Fruit fly (Drosophila melanogaster) whole organism, embryonic: ENCODE data around the gene dbf.

Experiments
- CG10147 ChIP-seq: fragments of 200-800 bp; sonication (Bioruptor generic); optimal IDR thresholded peaks from 2 replicates; lab custom pipeline; 2019; ENCODE audit warnings: missing biosample characterization, mild to moderate bottlenecking, missing genetic modification characterization, moderate library complexity
- CG10321 ChIP-seq: fragments of 200-800 bp; sonication (Bioruptor generic); IDR thresholded peaks from 2 replicates; pipeline ENCODE4 v1.3.6; 2022; ENCODE audit warnings: missing biosample characterization, missing genetic modification characterization
- CG10654 ChIP-seq: fragments of 200-800 bp; sonication (Bioruptor generic); optimal IDR thresholded peaks from 2 replicates; lab custom pipeline; 2016; ENCODE audit warnings: missing biosample characterization, missing genetic modification characterization
- CG12299 ChIP-seq: fragments of 200-800 bp; sonication (Bioruptor generic); optimal IDR thresholded peaks from 2 replicates; lab custom pipeline; 2018; ENCODE audit warnings: missing biosample characterization, mild to moderate bottlenecking, missing genetic modification characterization
- CG14050 ChIP-seq: fragments of 200-800 bp; sonication (Bioruptor generic); IDR thresholded peaks from 3 replicates; pipeline ENCODE4 v1.3.6; 2022; ENCODE audit warnings: missing biosample characterization, missing genetic modification characterization
- CG17359 ChIP-seq: fragments of 200-800 bp; sonication (Bioruptor generic); optimal IDR thresholded peaks from 3 replicates; lab custom pipeline; 2018; ENCODE audit warnings: missing biosample characterization, mild to moderate bottlenecking, missing genetic modification characterization, moderate library complexity
- CG17829 ChIP-seq: fragments of 200-800 bp; optimal IDR thresholded peaks from 2 replicates; lab custom pipeline; 2019; ENCODE audit warnings: missing biosample characterization, mild to moderate bottlenecking, missing genetic modification characterization, moderate library complexity
- CG17912 ChIP-seq: fragments of 200-800 bp; sonication (Bioruptor generic); optimal IDR thresholded peaks from 2 replicates; lab custom pipeline; 2018; ENCODE audit warnings: missing biosample characterization, mild to moderate bottlenecking, missing genetic modification characterization
- CG18764 ChIP-seq: fragments of 200-800 bp; sonication (Bioruptor generic); optimal IDR thresholded peaks from 3 replicates; lab custom pipeline; 2016; ENCODE audit warnings: missing biosample characterization, missing genetic modification characterization
- CG32767 ChIP-seq: fragments of 200-800 bp; sonication (Bioruptor generic); IDR thresholded peaks from 2 replicates; pipeline ENCODE4 v1.3.6; 2022; ENCODE audit warnings: missing biosample characterization, missing genetic modification characterization
- CG3407 ChIP-seq: fragments of 200-800 bp; sonication (Bioruptor generic); optimal IDR thresholded peaks from 2 replicates; lab custom pipeline; 2018; ENCODE audit warnings: missing biosample characterization, mild to moderate bottlenecking, missing genetic modification characterization
- CG4282 ChIP-seq: fragments of 200-800 bp; sonication (Bioruptor generic); optimal IDR thresholded peaks from 2 replicates; lab custom pipeline; 2016; ENCODE audit warnings: missing biosample characterization, missing genetic modification characterization
- CG5180 ChIP-seq: fragments of 200-800 bp; sonication (Bioruptor generic); optimal IDR thresholded peaks from 3 replicates; lab custom pipeline; 2017; ENCODE audit warnings: missing biosample characterization, missing genetic modification characterization, mild to moderate bottlenecking, moderate library complexity, missing genetic modification reagents
- CG5245 ChIP-seq: fragments of 200-800 bp; sonication (Bioruptor generic); optimal IDR thresholded peaks from 3 replicates; lab custom pipeline; 2016; ENCODE audit warnings: missing biosample characterization, missing genetic modification characterization
- CG6689 ChIP-seq: fragments of 200-800 bp; sonication (Bioruptor generic); IDR thresholded peaks from 2 replicates; pipeline ENCODE4 v1.3.6; 2022; ENCODE audit warnings: missing biosample characterization, missing genetic modification characterization
- CG7372 ChIP-seq: fragments of 200-800 bp; sonication (Bioruptor generic); IDR thresholded peaks from 2 replicates; pipeline ENCODE4 v1.3.6; 2022; ENCODE audit warnings: missing biosample characterization, missing genetic modification characterization
- CG8089 ChIP-seq: fragments of 200-800 bp; sonication (Bioruptor generic); optimal IDR thresholded peaks from 3 replicates; lab custom pipeline; 2016; ENCODE audit warnings: missing biosample characterization, missing genetic modification characterization
- CoRest ChIP-seq: fragments of 200-800 bp; sonication (Bioruptor generic); optimal IDR thresholded peaks from 3 replicates; lab custom pipeline; 2018; ENCODE audit warnings: missing biosample characterization, mild to moderate bottlenecking, missing genetic modification characterization, moderate library complexity
- D19A ChIP-seq: fragments of 200-800 bp; optimal IDR thresholded peaks from 3 replicates; lab custom pipeline; 2019; ENCODE audit warnings: missing biosample characterization, mild to moderate bottlenecking, missing genetic modification characterization, moderate library complexity
- E2f1 ChIP-seq: fragments of 200-800 bp; sonication (Bioruptor generic); IDR thresholded peaks from 2 replicates; pipeline ENCODE4 v1.3.6; 2022; ENCODE audit warnings: missing biosample characterization, missing genetic modification characterization
- Fer3 ChIP-seq: fragments of 200-800 bp; sonication (Bioruptor generic); optimal IDR thresholded peaks from 2 replicates; lab custom pipeline; 2018; ENCODE audit warnings: missing biosample characterization, mild to moderate bottlenecking, missing genetic modification characterization, moderate library complexity
- Nf-YA ChIP-seq: fragments of 200-800 bp; sonication (Bioruptor generic); IDR thresholded peaks from 2 replicates; pipeline ENCODE4 v1.3.6; 2022; ENCODE audit warnings: missing biosample characterization, missing genetic modification characterization
- Rfx ChIP-seq: fragments of 200-800 bp; sonication (Bioruptor generic); IDR thresholded peaks from 2 replicates; pipeline ENCODE4 v1.3.6; 2022; ENCODE audit warnings: missing biosample characterization, missing genetic modification characterization
- Sox100B ChIP-seq: fragments of 200-800 bp; sonication (Bioruptor generic); optimal IDR thresholded peaks from 3 replicates; lab custom pipeline; 2018; ENCODE audit warnings: missing biosample characterization, mild to moderate bottlenecking, missing genetic modification characterization
- Sry-δ ChIP-seq: fragments of 200-800 bp; sonication (Bioruptor generic); optimal IDR thresholded peaks from 2 replicates; lab custom pipeline; 2016; ENCODE audit warnings: missing biosample characterization, missing genetic modification characterization
- bab2 ChIP-seq: fragments of 200-800 bp; sonication (Bioruptor generic); optimal IDR thresholded peaks from 2 replicates; lab custom pipeline; 2016; ENCODE audit warnings: missing biosample characterization, missing genetic modification characterization
- caup ChIP-seq: fragments of 200-800 bp; sonication (Bioruptor generic); optimal IDR thresholded peaks from 3 replicates; lab custom pipeline; 2017; ENCODE audit warnings: missing biosample characterization, mild to moderate bottlenecking, missing genetic modification characterization, moderate library complexity; ENCODE audit not compliant: severe bottlenecking
- cg ChIP-seq: fragments of 200-800 bp; sonication (Bioruptor generic); optimal IDR thresholded peaks from 3 replicates; lab custom pipeline; 2019; ENCODE audit warnings: missing biosample characterization, mild to moderate bottlenecking, missing genetic modification characterization, moderate library complexity
- dan ChIP-seq: fragments of 200-800 bp; sonication (Bioruptor generic); IDR thresholded peaks from 2 replicates; pipeline ENCODE4 v1.3.6; 2022; ENCODE audit warnings: missing biosample characterization, missing genetic modification characterization
- disco-r ChIP-seq: fragments of 200-800 bp; sonication (Bioruptor generic); optimal IDR thresholded peaks from 2 replicates; lab custom pipeline; 2016; ENCODE audit warnings: missing biosample characterization, missing genetic modification characterization
- dm ChIP-seq: fragments of 200-800 bp; sonication (Bioruptor generic); optimal IDR thresholded peaks from 3 replicates; lab custom pipeline; 2016; ENCODE audit warnings: missing biosample characterization, missing genetic modification characterization
- dmrt11E ChIP-seq: fragments of 200-800 bp; sonication (Bioruptor generic); optimal IDR thresholded peaks from 3 replicates; lab custom pipeline; 2018; ENCODE audit warnings: missing biosample characterization, mild to moderate bottlenecking, missing genetic modification characterization, moderate library complexity
- ewg ChIP-seq: fragments of 200-800 bp; sonication (Bioruptor generic); optimal IDR thresholded peaks from 3 replicates; lab custom pipeline; 2017; ENCODE audit warnings: mild to moderate bottlenecking, missing biosample characterization, missing genetic modification reagents, missing genetic modification characterization
- gt ChIP-seq: fragments of 200-800 bp; sonication (Bioruptor generic); IDR thresholded peaks from 2 replicates; pipeline ENCODE4 v1.3.6; 2022; ENCODE audit warnings: missing biosample characterization, missing genetic modification characterization
- hb ChIP-seq: fragments of 200-800 bp; sonication (Bioruptor generic); IDR thresholded peaks from 3 replicates; pipeline ENCODE4 v1.3.6; 2022; ENCODE audit warnings: missing biosample characterization, missing genetic modification characterization; ENCODE audit not compliant: partially characterized antibody
- knrl ChIP-seq: fragments of 200-800 bp; sonication (Bioruptor generic); IDR thresholded peaks from 3 replicates; pipeline ENCODE4 v1.3.6; 2022; ENCODE audit warnings: missing biosample characterization, missing genetic modification characterization; ENCODE audit not compliant: partially characterized antibody
- lilli ChIP-seq: fragments of 200-800 bp; sonication (Bioruptor generic); optimal IDR thresholded peaks from 3 replicates; lab custom pipeline; 2016; ENCODE audit warnings: missing biosample characterization, missing genetic modification characterization
- nmo ChIP-seq: fragments of 200-800 bp; sonication (Bioruptor generic); optimal IDR thresholded peaks from 2 replicates; lab custom pipeline; 2018; ENCODE audit warnings: missing biosample characterization, mild to moderate bottlenecking, missing genetic modification characterization, moderate library complexity
- nom ChIP-seq: fragments of 200-800 bp; sonication (Bioruptor generic); optimal IDR thresholded peaks from 2 replicates; lab custom pipeline; 2017; ENCODE audit warnings: missing biosample characterization, missing genetic modification characterization, mild to moderate bottlenecking, moderate library complexity, missing genetic modification reagents
- oc ChIP-seq: fragments of 200-800 bp; sonication (Bioruptor generic); optimal IDR thresholded peaks from 2 replicates; lab custom pipeline; 2018; ENCODE audit warnings: missing biosample characterization, mild to moderate bottlenecking, missing genetic modification characterization, moderate library complexity
- pan ChIP-seq, 4 experiments: fragments of >200 bp in 3 of 4; fragments of 200-800 bp in 1 of 4; sonication (Bioruptor generic) in 1 of 4; optimal IDR thresholded peaks in 3 of 4; IDR thresholded peaks in 1 of 4; 2 replicates each; pipeline versions ENCODE4 v1.3.6 to Lab custom; 2017 to 2022; ENCODE audit warnings: missing biosample characterization in 2 of 4, missing genetic modification characterization in 2 of 4, mixed read lengths in 1 of 4
- ro ChIP-seq: fragments of 200-800 bp; sonication (Bioruptor generic); IDR thresholded peaks from 2 replicates; pipeline ENCODE4 v1.3.6; 2022; ENCODE audit warnings: missing biosample characterization, missing genetic modification characterization
- row ChIP-seq: fragments of 200-800 bp; sonication (Bioruptor generic); IDR thresholded peaks from 3 replicates; pipeline ENCODE4 v1.3.6; 2022; ENCODE audit warnings: missing biosample characterization, missing genetic modification characterization
- salm ChIP-seq: fragments of 200-800 bp; sonication (Bioruptor generic); optimal IDR thresholded peaks from 2 replicates; lab custom pipeline; 2018; ENCODE audit warnings: missing biosample characterization, mild to moderate bottlenecking, missing genetic modification characterization
- scrt ChIP-seq: fragments of 200-800 bp; sonication (Bioruptor generic); optimal IDR thresholded peaks from 2 replicates; lab custom pipeline; 2018; ENCODE audit warnings: missing biosample characterization, mild to moderate bottlenecking, missing genetic modification characterization, moderate library complexity
- sima ChIP-seq: fragments of 200-800 bp; sonication (Bioruptor generic); optimal IDR thresholded peaks from 2 replicates; lab custom pipeline; 2016; ENCODE audit warnings: missing biosample characterization, missing genetic modification characterization
- slou ChIP-seq: fragments of 200-800 bp; sonication (Bioruptor generic); optimal IDR thresholded peaks from 3 replicates; lab custom pipeline; 2016; ENCODE audit warnings: missing biosample characterization, missing genetic modification characterization
- sug ChIP-seq: fragments of 200-800 bp; optimal IDR thresholded peaks from 2 replicates; lab custom pipeline; 2019; ENCODE audit warnings: missing biosample characterization, mild to moderate bottlenecking, missing genetic modification characterization, moderate library complexity
- toy ChIP-seq: fragments of 200-800 bp; sonication (Bioruptor generic); IDR thresholded peaks from 2 replicates; pipeline ENCODE4 v1.3.6; 2022; ENCODE audit warnings: missing biosample characterization, missing genetic modification characterization
- zfh1 ChIP-seq: fragments of 200-800 bp; sonication (Bioruptor generic); IDR thresholded peaks from 3 replicates; pipeline ENCODE4 v1.3.6; 2022; ENCODE audit warnings: missing biosample characterization, missing genetic modification characterization

Gene dbf

DNA sequence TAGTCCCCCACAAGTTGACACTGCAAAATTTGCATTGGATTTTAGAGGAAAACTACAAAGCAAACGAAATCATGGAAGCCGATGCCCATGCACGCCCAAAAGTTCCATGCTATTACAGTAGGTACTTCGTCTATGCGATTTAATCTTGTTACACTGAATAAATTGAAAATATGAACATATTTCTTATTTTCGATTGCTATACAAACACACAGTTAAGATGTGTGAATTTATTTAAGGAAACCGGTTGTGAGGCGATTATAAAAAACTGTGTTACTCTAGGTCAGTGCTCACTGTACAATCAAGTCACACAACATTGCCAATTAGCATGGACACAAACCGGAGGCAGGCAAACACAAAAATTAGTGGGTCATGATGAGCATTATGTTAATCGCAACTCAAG lies 14.2 kb downstream of the dbf start (continued):
- peak; percentile 75 for TF ChIP-seq ro (GFP tag; lab: Robert Waterston, UW)
- TF ChIP-seq CG5245 (GFP tag; lab: Kevin White, UChicago), result peak; percentile 64
- peak; percentile 57 for TF ChIP-seq oc (tag; lab: Kevin White, UChicago)
- peak; percentile 68 for TF ChIP-seq caup (GFP tag; lab: Kevin White, UChicago)
- peak; percentile 85 for TF ChIP-seq lilli (GFP tag; lab: Kevin White, UChicago)
- peak; percentile 87 for TF ChIP-seq Rfx (GFP tag; lab: Robert Waterston, UW)
- peak; percentile 61 for TF ChIP-seq slou
- TF ChIP-seq CG32767 (GFP tag; lab: Robert Waterston, UW), result peak; percentile 83
- TF ChIP-seq bab2 (GFP tag; lab: Kevin White, UChicago), result peak; percentile 72
- TF ChIP-seq CG14050 (GFP tag; lab: Robert Waterston, UW), result peak; percentile 87
- peak; percentile 85 for TF ChIP-seq CG6689
- TF ChIP-seq disco-r (GFP tag; lab: Kevin White, UChicago), result peak; percentile 77
- TF ChIP-seq CG10654 (GFP tag; lab: Kevin White, UChicago), result peak; percentile 68
- TF ChIP-seq CG17912 (GFP tag; lab: Kevin White, UChicago), result no peak
- peak; percentile 67 for TF ChIP-seq nmo (GFP tag; lab: Kevin White, UChicago)
- TF ChIP-seq CoRest (tag; lab: Kevin White, UChicago), result peak; percentile 78
- peak; percentile 46 for TF ChIP-seq CG18764
- peak; percentile 23 for TF ChIP-seq CG10147 (GFP tag; lab: Kevin White, UChicago)
- TF ChIP-seq salm (tag; lab: Kevin White, UChicago), result peak; percentile 35
- peak; percentile 38 for TF ChIP-seq Sry-δ (GFP tag; lab: Kevin White, UChicago)
- peak; percentile 47 for TF ChIP-seq sug (tag; lab: Kevin White, UChicago)
- peak; percentile 23 for TF ChIP-seq nom (GFP tag; lab: Kevin White, UChicago)
- peak; percentile 77 for TF ChIP-seq Fer3 (tag; lab: Kevin White, UChicago)
- TF ChIP-seq dm (GFP tag; lab: Kevin White, UChicago), result peak; percentile 52
- TF ChIP-seq CG5180 (GFP tag; lab: Kevin White, UChicago), result peak; percentile 59
- peak; percentile 48; the same call in 1 of the 2 replicates for TF ChIP-seq CG10321 (GFP tag; lab: Robert Waterston, UW)
- TF ChIP-seq ewg (GFP tag; lab: Kevin White, UChicago), result peak; percentile 53
- TF ChIP-seq cg, result no peak
- TF ChIP-seq Sox100B (GFP tag; lab: Kevin White, UChicago), result peak; percentile 63
- no peak for TF ChIP-seq D19A (tag; lab: Kevin White, UChicago)
- TF ChIP-seq pan (optimal IDR thresholded peaks at IDR 0.05; lab: Kevin White, UChicago), result no peak
- TF ChIP-seq pan (GFP tag; optimal IDR thresholded peaks at IDR 0.05 in 1 of 2, IDR thresholded peaks at IDR 0.05 in 1 of 2), result peak in 1 of 2 experiments; percentile 93
- peak; percentile 78 for TF ChIP-seq Nf-YA (GFP tag; lab: Robert Waterston, UW)
- no peak for TF ChIP-seq toy (GFP tag; lab: Robert Waterston, UW)
- TF ChIP-seq CG12299, result no peak
- no peak for TF ChIP-seq hb
- peak; percentile 57 for TF ChIP-seq CG4282 (GFP tag; lab: Kevin White, UChicago)
- peak; percentile 67 for TF ChIP-seq CG8089 (GFP tag; lab: Kevin White, UChicago)
- TF ChIP-seq CG3407, result peak; percentile 43
- TF ChIP-seq dmrt11E (tag; lab: Kevin White, UChicago), result peak; percentile 50
- peak; percentile 33; the same call in 1 of the 2 replicates for TF ChIP-seq dan
- peak; percentile 4 for TF ChIP-seq sima (GFP tag; lab: Kevin White, UChicago)
- TF ChIP-seq E2f1 (GFP tag; lab: Robert Waterston, UW), result peak; percentile 87
- TF ChIP-seq zfh1, result peak; percentile 86
- peak; percentile 90 for TF ChIP-seq row (GFP tag; lab: Robert Waterston, UW)
- peak; percentile 51 for TF ChIP-seq scrt (GFP tag; lab: Kevin White, UChicago)
- TF ChIP-seq gt, result no peak
- no peak for TF ChIP-seq CG17829 (tag; lab: Kevin White, UChicago)
- TF ChIP-seq knrl (GFP tag; lab: Robert Waterston, UW), result no peak
- TF ChIP-seq CG7372 (GFP tag; lab: Robert Waterston, UW), result peak; percentile 73; the same call in 1 of the 2 replicates
- TF ChIP-seq CG17359, result peak; percentile 82
